Fruit fly (Drosophila melanogaster) whole organism, wandering third instar larva: ENCODE data around the gene 7B2.

Experiments
- Dif ChIP-seq: fragments of 200-275, 200-300 bp; sonication (Bioruptor generic); optimal IDR thresholded peaks from 2 replicates; lab custom pipeline; 2018; ENCODE audit warnings: missing biosample characterization, missing genetic modification characterization; ENCODE audit not compliant: partially characterized antibody
- GATAd ChIP-seq: sonication (Bioruptor generic); optimal IDR thresholded peaks from 2 replicates; lab custom pipeline; 2016; ENCODE audit warnings: missing biosample characterization, missing genetic modification characterization
- HLH106 ChIP-seq: fragments of 200-800 bp; optimal IDR thresholded peaks from 3 replicates; lab custom pipeline; 2019; ENCODE audit warnings: missing biosample characterization, mild to moderate bottlenecking, missing genetic modification characterization, moderate library complexity
- Hnf4 ChIP-seq: fragments of 200-800 bp; sonication (Bioruptor generic); optimal IDR thresholded peaks from 2 replicates; lab custom pipeline; 2016; ENCODE audit warnings: missing biosample characterization, mild to moderate bottlenecking, missing genetic modification characterization
- Hr78 ChIP-seq: fragments of >200 bp; optimal IDR thresholded peaks from 2 replicates; lab custom pipeline; 2017; ENCODE audit warnings: missing biosample characterization, missing genetic modification characterization
- Jra ChIP-seq: sonication (Bioruptor generic); optimal IDR thresholded peaks from 2 replicates; lab custom pipeline; 2016; ENCODE audit warnings: missing biosample characterization, missing genetic modification characterization
- Myc ChIP-seq: fragments of >200 bp; optimal IDR thresholded peaks from 2 replicates; lab custom pipeline; 2017
- Rel ChIP-seq, 2 experiments: fragments of 200-800 bp; sonication (Bioruptor generic) in 1 of 2; optimal IDR thresholded peaks; 2 replicates in 1 of 2; 3 replicates in 1 of 2; lab custom pipeline; 2016 to 2019; ENCODE audit warnings: mild to moderate bottlenecking in 2 of 2, missing biosample characterization in 2 of 2, missing genetic modification characterization in 2 of 2, moderate library complexity in 1 of 2
- Sp1 ChIP-seq: fragments of 200-800 bp; sonication (Bioruptor generic); optimal IDR thresholded peaks from 3 replicates; lab custom pipeline; 2019; ENCODE audit warnings: missing biosample characterization, mild to moderate bottlenecking, missing genetic modification characterization, moderate library complexity
- br ChIP-seq: fragments of 200-800 bp; sonication (Bioruptor generic); optimal IDR thresholded peaks from 2 replicates; lab custom pipeline; 2016; ENCODE audit warnings: missing biosample characterization, missing genetic modification characterization
- brk ChIP-seq: fragments of 200-800 bp; sonication (Bioruptor generic); optimal IDR thresholded peaks from 2 replicates; lab custom pipeline; 2016; ENCODE audit warnings: missing biosample characterization, mild to moderate bottlenecking, missing genetic modification characterization
- foxo ChIP-seq, 2 experiments: fragments of 200-800 bp; sonication (Bioruptor generic); optimal IDR thresholded peaks; 2 replicates in 1 of 2; 3 replicates in 1 of 2; lab custom pipeline; 2016 to 2017; ENCODE audit warnings: missing biosample characterization in 2 of 2, missing genetic modification characterization in 2 of 2
- fru ChIP-seq: fragments of 200-800 bp; sonication (Bioruptor generic); optimal IDR thresholded peaks from 3 replicates; lab custom pipeline; 2016; ENCODE audit warnings: missing biosample characterization, mild to moderate bottlenecking, missing genetic modification characterization
- h ChIP-seq: fragments of 200-800 bp; sonication (Bioruptor generic); optimal IDR thresholded peaks from 3 replicates; lab custom pipeline; 2016; ENCODE audit warnings: missing biosample characterization, mild to moderate bottlenecking, missing genetic modification characterization
- jim ChIP-seq: fragments of 175-275, 200-325 bp; sonication (Bioruptor generic); optimal IDR thresholded peaks from 2 replicates; lab custom pipeline; 2016; ENCODE audit warnings: missing biosample characterization, mild to moderate bottlenecking, missing genetic modification characterization
- psq ChIP-seq: fragments of 200-800 bp; sonication (Bioruptor generic); optimal IDR thresholded peaks from 3 replicates; lab custom pipeline; 2017; ENCODE audit warnings: missing biosample characterization, mild to moderate bottlenecking, missing genetic modification characterization, moderate library complexity
- rgr ChIP-seq: fragments of 200-800 bp; sonication (Bioruptor generic); optimal IDR thresholded peaks from 3 replicates; lab custom pipeline; 2016; ENCODE audit warnings: missing biosample characterization, mild to moderate bottlenecking, missing genetic modification characterization
- sage ChIP-seq: fragments of 200-800 bp; sonication (Bioruptor generic); optimal IDR thresholded peaks from 2 replicates; lab custom pipeline; 2016; ENCODE audit warnings: missing biosample characterization, mild to moderate bottlenecking, missing genetic modification characterization
- sv ChIP-seq: fragments of 200-800 bp; sonication (Bioruptor generic); optimal IDR thresholded peaks from 3 replicates; lab custom pipeline; 2016; ENCODE audit warnings: missing biosample characterization, missing genetic modification characterization
- woc ChIP-seq: sonication (Bioruptor generic); optimal IDR thresholded peaks from 2 replicates; lab custom pipeline; 2016; ENCODE audit warnings: missing biosample characterization, mild to moderate bottlenecking, missing genetic modification characterization

Gene 7B2

DNA sequence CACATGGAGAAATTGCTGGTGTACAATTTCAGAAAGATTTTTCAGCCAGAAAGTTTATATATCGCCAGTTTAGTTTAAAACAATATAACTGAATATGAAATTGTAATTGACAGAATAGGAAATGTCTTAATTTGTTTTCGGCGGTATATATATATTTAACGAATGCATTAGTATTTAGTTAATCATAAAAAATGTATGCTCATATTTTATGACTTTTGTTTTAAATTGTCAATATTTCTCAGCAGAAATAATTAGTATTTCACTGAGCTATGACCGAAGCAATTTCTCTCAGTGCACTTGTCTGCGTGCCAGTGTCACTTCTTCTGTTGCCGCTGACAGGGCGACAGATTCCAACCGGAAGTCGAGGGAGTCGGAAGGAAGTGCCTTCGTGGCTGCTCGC lies 36.4 kb downstream of the 7B2 start:
- peak; percentile 21 for TF ChIP-seq sv
- TF ChIP-seq woc (GFP tag; lab: Kevin White, UChicago): no peak
- TF ChIP-seq br (GFP tag; lab: Kevin White, UChicago): no peak

DNA sequence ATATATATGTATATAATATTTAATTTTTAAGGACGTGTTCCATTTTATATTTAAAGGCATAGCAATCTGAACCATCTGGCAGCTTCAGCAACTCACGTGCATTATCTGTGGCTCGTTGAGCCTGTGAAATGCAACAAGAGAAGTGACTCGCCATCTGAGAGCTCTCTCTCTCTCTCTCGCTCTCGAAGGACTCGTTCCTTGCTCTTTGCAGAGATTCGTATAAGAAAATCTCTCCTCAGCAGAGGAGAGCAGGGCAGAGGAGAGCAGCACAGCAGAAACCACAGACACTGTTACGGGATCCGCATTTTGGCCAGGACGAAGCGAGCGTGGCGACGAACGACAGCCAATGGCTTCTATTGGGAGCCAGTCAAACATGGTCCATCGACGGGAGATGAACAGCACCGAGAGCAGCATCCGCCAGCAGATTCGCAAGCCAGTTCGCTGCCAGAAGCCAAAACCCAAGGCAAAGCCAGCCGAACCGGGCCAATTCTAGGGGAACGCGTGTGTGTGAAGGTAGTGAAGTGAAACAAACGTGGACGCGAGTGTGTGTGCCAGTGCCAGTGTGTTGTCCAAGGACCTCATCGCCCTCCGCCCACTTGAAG lies 37.7 kb downstream of the 7B2 start, which contains the start of gene CG14669:
TSS of gene CG14669 (plus strand) at position 381 of the 602 bp plus-strand sequence.
- TF ChIP-seq HLH106 (no peak), brk (GFP tag; lab: Kevin White, UChicago) (no peak), Sp1 (GFP tag; lab: Kevin White, UChicago) (no peak)

DNA sequence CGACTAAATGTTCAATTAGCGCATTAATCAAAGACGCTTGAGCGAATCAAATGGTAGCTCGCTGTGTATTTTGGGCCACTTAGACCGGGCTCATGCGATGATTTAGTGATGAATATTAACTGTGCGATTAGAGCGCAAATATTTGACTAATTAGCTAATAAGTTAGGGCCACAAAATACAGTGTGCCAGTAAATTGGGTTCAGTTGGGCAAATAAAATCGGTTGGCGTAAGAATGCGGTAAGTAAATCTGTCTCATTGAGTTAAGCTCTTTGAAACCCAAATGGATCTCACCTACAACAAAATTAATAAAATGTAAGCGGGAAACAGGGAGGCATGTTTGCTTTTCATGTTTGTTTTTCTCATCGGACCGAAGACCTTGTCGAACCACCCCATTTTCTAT lies 43.9 kb downstream of the 7B2 start:
- no peak for TF ChIP-seq sage (GFP tag; lab: Kevin White, UChicago)
- TF ChIP-seq rgr: no peak
- no peak for TF ChIP-seq Dif (GFP tag; lab: Kevin White, UChicago)
- no peak for TF ChIP-seq jim
- no peak for TF ChIP-seq GATAd (GFP tag; lab: Kevin White, UChicago)
- TF ChIP-seq Myc: no peak
- no peak for TF ChIP-seq Hnf4 (GFP tag; lab: Kevin White, UChicago)
- TF ChIP-seq h: no peak
- TF ChIP-seq Jra (GFP tag; lab: Kevin White, UChicago): no peak
- TF ChIP-seq Hr78 (GFP tag; lab: Kevin White, UChicago): no peak

DNA sequence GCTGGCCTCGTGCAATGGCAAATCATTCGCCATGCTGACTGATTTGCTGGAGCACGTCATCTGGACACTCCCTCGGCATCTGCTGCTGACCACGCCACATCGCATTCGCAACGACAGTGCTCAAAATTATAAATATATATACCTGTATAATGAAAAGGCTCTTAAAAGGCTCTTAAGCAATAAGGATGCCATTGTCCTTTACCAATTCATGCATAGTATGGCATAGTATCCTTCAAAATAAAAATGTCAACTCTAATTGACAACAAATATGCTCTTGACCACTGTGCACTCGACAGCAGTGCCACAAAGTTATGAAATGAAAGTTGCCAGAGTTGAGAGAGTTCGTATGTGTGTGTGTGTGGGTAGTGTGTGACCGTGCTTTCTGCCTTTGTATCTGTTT lies 45.5 kb downstream of the 7B2 start:
- peak; percentile 10 for TF ChIP-seq fru (GFP tag; lab: Kevin White, UChicago)
- TF ChIP-seq psq (GFP tag; lab: Kevin White, UChicago): no peak
- TF ChIP-seq foxo (GFP tag; optimal IDR thresholded peaks at IDR 0.05; lab: Kevin White, UChicago): peak in 1 of 2 experiments; percentile 4
- no peak for TF ChIP-seq Myc
- no peak for TF ChIP-seq Rel (GFP tag; optimal IDR thresholded peaks at IDR 0.05; lab: Kevin White, UChicago)
- no peak for TF ChIP-seq Rel (tag; optimal IDR thresholded peaks at IDR 0.05; lab: Kevin White, UChicago)

DNA sequence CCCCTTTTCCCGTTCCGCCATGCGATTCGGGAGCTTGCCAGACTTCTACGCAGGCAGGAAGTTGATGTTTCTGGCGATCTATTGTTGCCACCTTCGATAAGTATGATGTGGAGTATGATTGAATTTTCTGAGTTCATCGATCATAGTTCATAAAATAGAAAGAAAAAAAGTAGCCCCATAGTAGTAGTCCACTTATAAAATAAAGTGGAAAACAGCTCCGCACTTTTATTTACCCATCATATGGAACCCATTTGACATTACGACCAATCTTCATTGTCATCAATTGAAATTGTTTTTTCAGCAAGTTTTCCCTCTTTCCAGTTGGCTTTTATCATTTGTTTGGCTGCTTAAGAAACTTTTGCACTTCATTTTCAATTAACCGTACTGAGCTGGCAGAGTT lies 50.6 kb downstream of the 7B2 start, which contains the start of gene CG12147:
TSS of gene CG12147 (minus strand) at position 101 of the 400 bp plus-strand sequence.
- TF ChIP-seq psq (GFP tag; lab: Kevin White, UChicago) (no peak), fru (GFP tag; lab: Kevin White, UChicago) (no peak), br (GFP tag; lab: Kevin White, UChicago) (no peak), jim (no peak)
